Worm (Caenorhabditis elegans) whole organism, young adult: Measurements from ENCODE around the gene F28H7.3.

Experiments
- B0035.1 ChIP-seq: sonication (generic microtip); optimal IDR thresholded peaks from 2 replicates; lab custom pipeline; 2016; ENCODE audit warnings: missing genetic modification characterization, mild to moderate bottlenecking, missing compliant biosample characterization, missing genotype, missing genetic modification reagents
- B0336.3 ChIP-seq: fragments of 200-800 bp; sonication (Bioruptor generic); IDR thresholded peaks from 2 replicates; pipeline ENCODE4 v1.3.6; 2022; ENCODE audit warnings: missing genetic modification characterization, missing compliant biosample characterization
- F10E7.11 ChIP-seq: sonication (generic microtip); optimal IDR thresholded peaks from 2 replicates; lab custom pipeline; 2017; ENCODE audit warnings: mild to moderate bottlenecking, missing genetic modification characterization, moderate library complexity, missing compliant biosample characterization
- F23B12.7 ChIP-seq: sonication (generic microtip); optimal IDR thresholded peaks from 2 replicates; lab custom pipeline; 2017; ENCODE audit warnings: missing genetic modification characterization, mild to moderate bottlenecking, missing compliant biosample characterization, antibody characterized with exemption, moderate library complexity; ENCODE audit not compliant: insufficient read depth
- K11D2.4 ChIP-seq: fragments of 200-800 bp; sonication (Bioruptor generic); IDR thresholded peaks from 2 replicates; pipeline ENCODE4 v1.3.6; 2022; ENCODE audit warnings: missing genetic modification reagents, missing genetic modification characterization, missing compliant biosample characterization
- K12H6.12 ChIP-seq: fragments of 200-800 bp; sonication (Bioruptor generic); optimal IDR thresholded peaks from 2 replicates; lab custom pipeline; 2018; ENCODE audit warnings: mild to moderate bottlenecking, missing genetic modification characterization, missing compliant biosample characterization
- T26A5.8 ChIP-seq: sonication (generic microtip); optimal IDR thresholded peaks from 2 replicates; lab custom pipeline; 2016; ENCODE audit warnings: missing genetic modification characterization, missing compliant biosample characterization
- Y53G8AR.9 ChIP-seq: fragments of 200-800 bp; sonication (Bioruptor generic); conservative IDR thresholded peaks from 2 replicates; pipeline ENCODE4 v1.3.6; 2022; ENCODE audit warnings: missing genetic modification reagents, missing genetic modification characterization, missing compliant biosample characterization
- Y56A3A.18 ChIP-seq: fragments of 200-800 bp; sonication (Bioruptor generic); IDR thresholded peaks from 2 replicates; pipeline ENCODE4 v1.3.6; 2022; ENCODE audit warnings: missing genetic modification reagents, missing genetic modification characterization, missing compliant biosample characterization
- ama-1 ChIP-seq, 3 experiments: fragments of 150-350 bp in 1 of 3; sonication (generic microtip) in 2 of 3; optimal IDR thresholded peaks; 2 replicates each; lab custom pipeline; 2014 to 2018; ENCODE audit warnings: missing biosample characterization in 2 of 3, missing genetic modification characterization in 2 of 3, missing genetic modification reagents in 2 of 3
- aptf-2 ChIP-seq: fragments of 200-800 bp; sonication (Bioruptor generic); conservative IDR thresholded peaks from 2 replicates; pipeline ENCODE4 v1.3.6; 2022; ENCODE audit warnings: missing genetic modification reagents, missing genetic modification characterization, missing compliant biosample characterization
- athp-1 ChIP-seq: sonication (generic microtip); optimal IDR thresholded peaks from 2 replicates; lab custom pipeline; 2017; ENCODE audit warnings: mild to moderate bottlenecking, missing genetic modification characterization, missing compliant biosample characterization
- attf-5 ChIP-seq: fragments of 200-800 bp; sonication (Bioruptor generic); optimal IDR thresholded peaks from 2 replicates; lab custom pipeline; 2018; ENCODE audit warnings: mild to moderate bottlenecking, missing genetic modification characterization, missing compliant biosample characterization
- cebp-2 ChIP-seq: fragments of 200-800 bp; sonication (Bioruptor generic); IDR thresholded peaks from 2 replicates; pipeline ENCODE4 v1.3.6; 2022; ENCODE audit warnings: missing genetic modification characterization, missing compliant biosample characterization
- ceh-100 ChIP-seq: fragments of 200-800 bp; sonication (Bioruptor generic); IDR thresholded peaks from 2 replicates; pipeline ENCODE4 v1.3.6; 2022; ENCODE audit warnings: missing genetic modification reagents, missing genetic modification characterization, missing compliant biosample characterization
- die-1 ChIP-seq: sonication (generic microtip); optimal IDR thresholded peaks from 2 replicates; lab custom pipeline; 2016; ENCODE audit warnings: missing genotype, mild to moderate bottlenecking, missing genetic modification characterization, missing compliant biosample characterization
- dox-1 ChIP-seq: fragments of 200-800 bp; sonication (Bioruptor generic); IDR thresholded peaks from 2 replicates; pipeline ENCODE4 v1.3.6; 2022; ENCODE audit warnings: missing genetic modification reagents, missing genetic modification characterization, missing compliant biosample characterization
- egl-18 ChIP-seq: fragments of 200-800 bp; sonication (Bioruptor generic); IDR thresholded peaks from 2 replicates; pipeline ENCODE4 v1.3.6; 2022; ENCODE audit warnings: missing genetic modification reagents, missing genetic modification characterization, missing compliant biosample characterization
- egl-44 ChIP-seq: fragments of 200-800 bp; sonication (Bioruptor generic); IDR thresholded peaks from 2 replicates; pipeline ENCODE4 v1.3.6; 2022; ENCODE audit warnings: missing genetic modification reagents, missing genetic modification characterization, missing compliant biosample characterization
- egrh-3 ChIP-seq: fragments of 200-800 bp; sonication (Bioruptor generic); IDR thresholded peaks from 2 replicates; pipeline ENCODE4 v1.3.6; 2022; ENCODE audit warnings: missing genetic modification reagents, missing genetic modification characterization, missing compliant biosample characterization
- ekl-4 ChIP-seq: fragments of 200-800 bp; sonication (Bioruptor generic); IDR thresholded peaks from 2 replicates; pipeline ENCODE4 v1.3.6; 2022; ENCODE audit warnings: missing genetic modification reagents, missing genetic modification characterization, missing compliant biosample characterization
- gei-17 ChIP-seq: fragments of 200-800 bp; sonication (Bioruptor generic); optimal IDR thresholded peaks from 2 replicates; lab custom pipeline; 2018; ENCODE audit warnings: mild to moderate bottlenecking, missing genetic modification characterization, missing compliant biosample characterization
- hlh-26 ChIP-seq: fragments of 200-800 bp; sonication (Bioruptor generic); conservative IDR thresholded peaks from 2 replicates; pipeline ENCODE4 v1.3.6; 2022; ENCODE audit warnings: missing genetic modification reagents, missing genetic modification characterization, missing compliant biosample characterization
- hmg-20 ChIP-seq: fragments of 200-800 bp; sonication (Bioruptor generic); IDR thresholded peaks from 2 replicates; pipeline ENCODE4 v1.3.6; 2022; ENCODE audit warnings: missing genetic modification reagents, missing genetic modification characterization, missing compliant biosample characterization
- hsf-1 ChIP-seq: fragments of 200-800 bp; sonication (Bioruptor generic); IDR thresholded peaks from 2 replicates; pipeline ENCODE4 v1.3.6; 2022; ENCODE audit warnings: missing genetic modification reagents, missing genetic modification characterization, missing compliant biosample characterization
- lag-1 ChIP-seq: fragments of 200-800 bp; sonication (Bioruptor generic); IDR thresholded peaks from 2 replicates; pipeline ENCODE4 v1.3.6; 2022; ENCODE audit warnings: missing genetic modification reagents, missing genetic modification characterization, missing compliant biosample characterization
- let-607 ChIP-seq, 2 experiments: fragments of 200-800 bp in 1 of 2; sonication (Bioruptor generic) in 1 of 2; sonication (generic microtip) in 1 of 2; optimal IDR thresholded peaks; 2 replicates each; lab custom pipeline; 2016 to 2018; ENCODE audit warnings: mild to moderate bottlenecking in 2 of 2, missing compliant biosample characterization in 2 of 2, missing genetic modification characterization in 2 of 2, moderate library complexity in 2 of 2, missing genotype in 1 of 2
- lin-35 ChIP-seq, 3 experiments: fragments of 150-350 bp in 2 of 3; sonication (generic microtip) in 1 of 3; optimal IDR thresholded peaks; 2 replicates each; lab custom pipeline; 2014 to 2018; ENCODE audit warnings: missing biosample characterization in 3 of 3, missing genetic modification characterization in 3 of 3, missing genetic modification reagents in 3 of 3
- mcd-1 ChIP-seq: fragments of 200-800 bp; sonication (Bioruptor generic); IDR thresholded peaks from 2 replicates; pipeline ENCODE4 v1.3.6; 2022; ENCODE audit warnings: missing genetic modification reagents, missing genetic modification characterization, missing compliant biosample characterization
- mxl-1 ChIP-seq: sonication (generic microtip); optimal IDR thresholded peaks from 2 replicates; lab custom pipeline; 2016; ENCODE audit warnings: missing genetic modification characterization, missing compliant biosample characterization
- nfya-1 ChIP-seq: sonication (generic microtip); optimal IDR thresholded peaks from 2 replicates; lab custom pipeline; 2017; ENCODE audit warnings: antibody characterized with exemption, missing compliant biosample characterization, missing genetic modification characterization, borderline replicate concordance; ENCODE audit not compliant: insufficient read depth
- nfyb-1 ChIP-seq: fragments of 200-800 bp; sonication (Bioruptor generic); IDR thresholded peaks from 2 replicates; pipeline ENCODE4 v1.3.6; 2022; ENCODE audit warnings: missing genetic modification reagents, missing genetic modification characterization, missing compliant biosample characterization
- nhr-120 ChIP-seq: fragments of 200-800 bp; sonication (Bioruptor generic); IDR thresholded peaks from 2 replicates; pipeline ENCODE4 v1.3.6; 2022; ENCODE audit warnings: missing genetic modification characterization, missing compliant biosample characterization
- nhr-90 ChIP-seq: sonication (generic microtip); optimal IDR thresholded peaks from 2 replicates; lab custom pipeline; 2016; ENCODE audit warnings: missing genotype, mild to moderate bottlenecking, missing genetic modification characterization, missing compliant biosample characterization
- rcor-1 ChIP-seq: fragments of 200-800 bp; sonication (Bioruptor generic); IDR thresholded peaks from 2 replicates; pipeline ENCODE4 v1.3.6; 2022; ENCODE audit warnings: missing genetic modification reagents, missing genetic modification characterization, missing compliant biosample characterization
- repo-1 ChIP-seq: sonication (generic microtip); optimal IDR thresholded peaks from 2 replicates; lab custom pipeline; 2017; ENCODE audit warnings: mild to moderate bottlenecking, missing genetic modification characterization, missing compliant biosample characterization
- snpc-1.1 ChIP-seq: sonication (generic microtip); optimal IDR thresholded peaks from 2 replicates; lab custom pipeline; 2017; ENCODE audit warnings: missing genetic modification characterization, mild to moderate bottlenecking, missing compliant biosample characterization, antibody characterized with exemption, moderate library complexity, missing genotype, missing genetic modification reagents; ENCODE audit not compliant: insufficient read depth
- tbp1 ChIP-seq: fragments of 200-800 bp; sonication (Bioruptor generic); optimal IDR thresholded peaks from 2 replicates; lab custom pipeline; 2018; ENCODE audit warnings: mild to moderate bottlenecking, missing genetic modification characterization, missing compliant biosample characterization
- tbx-9 ChIP-seq: sonication (generic microtip); optimal IDR thresholded peaks from 2 replicates; lab custom pipeline; 2016; ENCODE audit warnings: borderline replicate concordance, missing genetic modification characterization, inconsistent platforms, missing compliant biosample characterization
- unc-62 ChIP-seq: fragments of 150-350 bp; optimal IDR thresholded peaks from 2 replicates; lab custom pipeline; 2014; ENCODE audit warnings: missing biosample characterization, missing genetic modification reagents, missing genetic modification characterization
- zim-3 ChIP-seq: sonication (generic microtip); optimal IDR thresholded peaks from 2 replicates; lab custom pipeline; 2017; ENCODE audit warnings: mild to moderate bottlenecking, missing genetic modification characterization, moderate library complexity, missing compliant biosample characterization
- ztf-18 ChIP-seq: sonication (generic microtip); optimal IDR thresholded peaks from 2 replicates; lab custom pipeline; 2016; ENCODE audit warnings: missing genotype, mild to moderate bottlenecking, missing genetic modification characterization, missing compliant biosample characterization
- ztf-25 ChIP-seq: fragments of 200-800 bp; sonication (Bioruptor generic); IDR thresholded peaks from 2 replicates; pipeline ENCODE4 v1.3.6; 2022; ENCODE audit warnings: missing genetic modification reagents, missing genetic modification characterization, missing compliant biosample characterization
- ztf-26 ChIP-seq: sonication (generic microtip); optimal IDR thresholded peaks from 2 replicates; lab custom pipeline; 2017; ENCODE audit warnings: missing genetic modification characterization, missing compliant biosample characterization
- ztf-3 ChIP-seq: fragments of 200-800 bp; sonication (Bioruptor generic); optimal IDR thresholded peaks from 2 replicates; lab custom pipeline; 2018; ENCODE audit warnings: mild to moderate bottlenecking, missing genetic modification characterization, missing compliant biosample characterization

F28H7.3 gene

ce11 chrV:10715158-10716152 lies 35.1 kb downstream of the F28H7.3 start (continued):
- TF ChIP-seq unc-62 (GFP tag; lab: Kevin White, UChicago) (peak; percentile 68), ekl-4 (GFP tag; lab: Robert Waterston, UW) (peak; percentile 84), let-607 (tag; optimal IDR thresholded peaks at IDR 0.05; lab: Kevin White, UChicago) (no peak), ztf-3 (GFP tag; lab: Kevin White, UChicago) (peak; percentile 70), attf-5 (GFP tag; lab: Kevin White, UChicago) (peak; percentile 78), tbp1 (GFP tag; lab: Kevin White, UChicago) (peak; percentile 49), ztf-26 (tag; lab: Kevin White, UChicago) (peak; percentile 82), mxl-1 (tag; lab: Kevin White, UChicago) (peak; percentile 45), F23B12.7 (tag; lab: Kevin White, UChicago) (no peak), gei-17 (GFP tag; lab: Kevin White, UChicago) (peak; percentile 74), nhr-120 (GFP tag; lab: Robert Waterston, UW) (no peak), Y56A3A.18 (0 out of 2 replicates have a peak, but pooled peaks have one; percentile 18), egl-18 (GFP tag; lab: Robert Waterston, UW) (peak; percentile 84), cebp-2 (no peak), ama-1 (optimal IDR thresholded peaks at IDR 0.05; lab: Kevin White, UChicago) (no peak), ama-1 (GFP tag; optimal IDR thresholded peaks at IDR 0.05; lab: Kevin White, UChicago) (no peak), nhr-90 (tag; lab: Kevin White, UChicago) (no peak), ceh-100 (GFP tag; lab: Robert Waterston, UW) (peak; percentile 68), zim-3 (tag; lab: Kevin White, UChicago) (peak; percentile 33), hsf-1 (GFP tag; lab: Robert Waterston, UW) (0 out of 2 replicates have a peak, but pooled peaks have one; percentile 38), lag-1 (GFP tag; lab: Robert Waterston, UW) (0 out of 2 replicates have a peak, but pooled peaks have one; percentile 14), nfya-1 (tag; lab: Kevin White, UChicago) (no peak), egrh-3 (GFP tag; lab: Robert Waterston, UW) (peak; percentile 94), B0336.3 (GFP tag; lab: Robert Waterston, UW) (peak; percentile 92), T26A5.8 (tag; lab: Kevin White, UChicago) (no peak), hlh-26 (GFP tag; lab: Robert Waterston, UW) (no peak), aptf-2 (GFP tag; lab: Robert Waterston, UW) (no peak), snpc-1.1 (tag; lab: Kevin White, UChicago) (no peak), ztf-25 (GFP tag; lab: Robert Waterston, UW) (no peak), dox-1 (peak; percentile 86), rcor-1 (GFP tag; lab: Robert Waterston, UW) (peak; percentile 67), die-1 (tag; lab: Kevin White, UChicago) (no peak), egl-44 (GFP tag; lab: Robert Waterston, UW) (peak; percentile 74; the same call in 1 of the 2 replicates), athp-1 (tag; lab: Kevin White, UChicago) (no peak), repo-1 (tag; lab: Kevin White, UChicago) (peak; percentile 5), lin-35 (GFP tag; optimal IDR thresholded peaks at IDR 0.05; lab: Kevin White, UChicago) (peak in 1 of 3 experiments; percentile 85), F10E7.11 (tag; lab: Kevin White, UChicago) (peak; percentile 57), ztf-18 (peak; percentile 12), K12H6.12 (tag; lab: Kevin White, UChicago) (peak; percentile 98), tbx-9 (no peak), Y53G8AR.9 (GFP tag; lab: Robert Waterston, UW) (peak; percentile 82), hmg-20 (no peak), mcd-1 (GFP tag; lab: Robert Waterston, UW) (peak; percentile 80), K11D2.4 (peak; percentile 95), B0035.1 (tag; lab: Kevin White, UChicago) (no peak), nfyb-1 (GFP tag; lab: Robert Waterston, UW) (peak; percentile 91)
